Fruit fly (Drosophila melanogaster) whole organism, embryonic: ENCODE measurements around the gene CG13601.

ENCODE experiments used
- Adf1 ChIP-seq: fragments of 200-800 bp; sonication (Bioruptor generic); IDR thresholded peaks from 2 replicates; pipeline ENCODE4 v1.3.6; 2022; ENCODE audit warnings: missing biosample characterization, missing genetic modification characterization
- Antp ChIP-seq: fragments of 200-800 bp; sonication (Bioruptor generic); optimal IDR thresholded peaks from 3 replicates; lab custom pipeline; 2016; ENCODE audit warnings: missing biosample characterization, missing genetic modification characterization
- Atf6 ChIP-seq: fragments of 200-800 bp; sonication (Bioruptor generic); IDR thresholded peaks from 2 replicates; pipeline ENCODE4 v1.3.6; 2022; ENCODE audit warnings: missing biosample characterization, missing genetic modification characterization
- CG10366 ChIP-seq: fragments of 200-800 bp; sonication (Bioruptor generic); IDR thresholded peaks from 2 replicates; pipeline ENCODE4 v1.3.6; 2022; ENCODE audit warnings: missing biosample characterization, missing genetic modification characterization
- CG11247 ChIP-seq: fragments of 200-800 bp; sonication (Bioruptor generic); IDR thresholded peaks from 2 replicates; pipeline ENCODE4 v1.3.6; 2022; ENCODE audit warnings: missing biosample characterization, missing genetic modification characterization
- CG11695 ChIP-seq: fragments of 200-800 bp; sonication (Bioruptor generic); IDR thresholded peaks from 3 replicates; pipeline ENCODE4 v1.3.6; 2022; ENCODE audit warnings: missing biosample characterization, missing genetic modification characterization
- CG12744 ChIP-seq: fragments of 200-800 bp; sonication (Bioruptor generic); optimal IDR thresholded peaks from 2 replicates; lab custom pipeline; 2016; ENCODE audit warnings: missing biosample characterization, missing genetic modification characterization
- CG15269 ChIP-seq: fragments of 200-800 bp; sonication (Bioruptor generic); optimal IDR thresholded peaks from 2 replicates; lab custom pipeline; 2018; ENCODE audit warnings: missing biosample characterization, mild to moderate bottlenecking, missing genetic modification characterization, moderate library complexity
- CG15601 ChIP-seq: fragments of 200-800 bp; sonication (Bioruptor generic); optimal IDR thresholded peaks from 3 replicates; lab custom pipeline; 2019; ENCODE audit warnings: missing biosample characterization, mild to moderate bottlenecking, missing genetic modification characterization, moderate library complexity
- CG17186 ChIP-seq: fragments of 200-800 bp; sonication (Bioruptor generic); optimal IDR thresholded peaks from 3 replicates; lab custom pipeline; 2017; ENCODE audit warnings: missing biosample characterization, missing genetic modification reagents, missing genetic modification characterization
- CG17359 ChIP-seq: fragments of 200-800 bp; sonication (Bioruptor generic); optimal IDR thresholded peaks from 3 replicates; lab custom pipeline; 2018; ENCODE audit warnings: missing biosample characterization, mild to moderate bottlenecking, missing genetic modification characterization, moderate library complexity
- CG2129 ChIP-seq: fragments of 200-800 bp; sonication (Bioruptor generic); IDR thresholded peaks from 2 replicates; pipeline ENCODE4 v1.3.6; 2022; ENCODE audit warnings: missing biosample characterization, missing genetic modification characterization; ENCODE audit not compliant: partially characterized antibody
- CG32772 ChIP-seq: fragments of 200-800 bp; sonication (Bioruptor generic); IDR thresholded peaks from 2 replicates; pipeline ENCODE4 v1.3.6; 2022; ENCODE audit warnings: missing biosample characterization, missing genetic modification characterization
- CG4730 ChIP-seq: fragments of 200-800 bp; sonication (Bioruptor generic); IDR thresholded peaks from 2 replicates; pipeline ENCODE4 v1.3.6; 2022; ENCODE audit warnings: missing biosample characterization, missing genetic modification characterization
- CG6854 ChIP-seq: fragments of 200-800 bp; sonication (Bioruptor generic); optimal IDR thresholded peaks from 3 replicates; lab custom pipeline; 2017; ENCODE audit warnings: missing biosample characterization, mild to moderate bottlenecking, missing genetic modification characterization
- CG9797 ChIP-seq: fragments of 200-800 bp; sonication (Bioruptor generic); optimal IDR thresholded peaks from 3 replicates; lab custom pipeline; 2018; ENCODE audit warnings: missing biosample characterization, mild to moderate bottlenecking, missing genetic modification characterization
- CrebB ChIP-seq: fragments of 200-800 bp; sonication (Bioruptor generic); optimal IDR thresholded peaks from 3 replicates; lab custom pipeline; 2018; ENCODE audit warnings: missing biosample characterization, mild to moderate bottlenecking, missing genetic modification characterization
- Gug ChIP-seq: fragments of 200-800 bp; sonication (Bioruptor generic); IDR thresholded peaks from 4 replicates; pipeline ENCODE4 v1.3.6; 2022; ENCODE audit warnings: missing biosample characterization, missing genetic modification characterization
- H2.0 ChIP-seq: fragments of 200-800 bp; sonication (Bioruptor generic); IDR thresholded peaks from 2 replicates; pipeline ENCODE4 v1.3.6; 2022; ENCODE audit warnings: missing biosample characterization, missing genetic modification characterization
- HmgD ChIP-seq: fragments of 200-800 bp; sonication (Bioruptor generic); optimal IDR thresholded peaks from 3 replicates; lab custom pipeline; 2016; ENCODE audit warnings: missing biosample characterization, missing genetic modification characterization
- Max ChIP-seq: fragments of 200-800 bp; sonication (Bioruptor generic); optimal IDR thresholded peaks from 2 replicates; lab custom pipeline; 2016; ENCODE audit warnings: missing biosample characterization, mild to moderate bottlenecking, missing genetic modification characterization
- Mes4 ChIP-seq: fragments of 200-800 bp; sonication (Bioruptor generic); optimal IDR thresholded peaks from 2 replicates; lab custom pipeline; 2016; ENCODE audit warnings: missing biosample characterization, missing genetic modification characterization
- Nf-YA ChIP-seq: fragments of 200-800 bp; sonication (Bioruptor generic); IDR thresholded peaks from 2 replicates; pipeline ENCODE4 v1.3.6; 2022; ENCODE audit warnings: missing biosample characterization, missing genetic modification characterization
- Rfx ChIP-seq: fragments of 200-800 bp; sonication (Bioruptor generic); IDR thresholded peaks from 2 replicates; pipeline ENCODE4 v1.3.6; 2022; ENCODE audit warnings: missing biosample characterization, missing genetic modification characterization
- Side ChIP-seq: fragments of 200-800 bp; sonication (Bioruptor generic); optimal IDR thresholded peaks from 2 replicates; lab custom pipeline; 2016; ENCODE audit warnings: missing biosample characterization, missing genetic modification characterization
- YL-1 ChIP-seq: fragments of 200-800 bp; sonication (Bioruptor generic); optimal IDR thresholded peaks from 3 replicates; lab custom pipeline; 2017; ENCODE audit warnings: missing biosample characterization, mild to moderate bottlenecking, missing genetic modification characterization
- amos ChIP-seq: fragments of 200-800 bp; sonication (Bioruptor generic); IDR thresholded peaks from 2 replicates; pipeline ENCODE4 v1.3.6; 2022; ENCODE audit warnings: missing biosample characterization, missing genetic modification characterization; ENCODE audit not compliant: partially characterized antibody
- aop ChIP-seq: fragments of 200-800 bp; sonication (Bioruptor generic); IDR thresholded peaks from 2 replicates; pipeline ENCODE4 v1.3.6; 2022; ENCODE audit warnings: missing biosample characterization, missing genetic modification characterization
- ap ChIP-seq: fragments of 200-800 bp; sonication (Bioruptor generic); IDR thresholded peaks from 2 replicates; pipeline ENCODE4 v1.3.6; 2022; ENCODE audit warnings: missing biosample characterization, missing genetic modification characterization
- ase ChIP-seq: fragments of 200-800 bp; sonication (Bioruptor generic); IDR thresholded peaks from 3 replicates; pipeline ENCODE4 v1.3.6; 2022; ENCODE audit warnings: missing biosample characterization, missing genetic modification characterization
- cg ChIP-seq: fragments of 200-800 bp; sonication (Bioruptor generic); optimal IDR thresholded peaks from 3 replicates; lab custom pipeline; 2019; ENCODE audit warnings: missing biosample characterization, mild to moderate bottlenecking, missing genetic modification characterization, moderate library complexity
- chif ChIP-seq, 2 experiments: fragments of 200-800 bp; sonication (Bioruptor generic); optimal IDR thresholded peaks; 3 replicates each; lab custom pipeline; 2016; ENCODE audit warnings: missing biosample characterization in 2 of 2, missing genetic modification characterization in 2 of 2
- ci ChIP-seq: fragments of 200-800 bp; sonication (Bioruptor generic); IDR thresholded peaks from 3 replicates; pipeline ENCODE4 v1.3.6; 2022; ENCODE audit warnings: missing biosample characterization, missing genetic modification characterization
- ewg ChIP-seq: fragments of 200-800 bp; sonication (Bioruptor generic); optimal IDR thresholded peaks from 3 replicates; lab custom pipeline; 2017; ENCODE audit warnings: mild to moderate bottlenecking, missing biosample characterization, missing genetic modification reagents, missing genetic modification characterization
- hbn ChIP-seq: fragments of 200-800 bp; sonication (Bioruptor generic); IDR thresholded peaks from 2 replicates; pipeline ENCODE4 v1.3.6; 2022; ENCODE audit warnings: missing biosample characterization, missing genetic modification characterization; ENCODE audit not compliant: partially characterized antibody
- lola ChIP-seq, 3 experiments: fragments of >200 bp in 2 of 3; fragments of 200-800 bp in 1 of 3; sonication (Bioruptor generic) in 1 of 3; optimal IDR thresholded peaks; 2 replicates each; lab custom pipeline; 2017 to 2019; ENCODE audit warnings: missing biosample characterization in 3 of 3, missing genetic modification characterization in 3 of 3, mild to moderate bottlenecking in 1 of 3, moderate library complexity in 1 of 3
- pb ChIP-seq: fragments of 200-800 bp; sonication (Bioruptor generic); optimal IDR thresholded peaks from 3 replicates; lab custom pipeline; 2016; ENCODE audit warnings: missing biosample characterization, missing genetic modification characterization
- seq ChIP-seq: fragments of 200-800 bp; sonication (Bioruptor generic); IDR thresholded peaks from 2 replicates; pipeline ENCODE4 v1.3.6; 2022; ENCODE audit warnings: missing biosample characterization, missing genetic modification characterization
- shn ChIP-seq: fragments of 200-800 bp; sonication (Bioruptor generic); optimal IDR thresholded peaks from 3 replicates; lab custom pipeline; 2016; ENCODE audit warnings: missing biosample characterization, missing genetic modification characterization
- sima ChIP-seq: fragments of 200-800 bp; sonication (Bioruptor generic); optimal IDR thresholded peaks from 2 replicates; lab custom pipeline; 2016; ENCODE audit warnings: missing biosample characterization, missing genetic modification characterization
- so ChIP-seq: fragments of 200-800 bp; sonication (Bioruptor generic); IDR thresholded peaks from 3 replicates; pipeline ENCODE4 v1.3.6; 2022; ENCODE audit warnings: missing biosample characterization, missing genetic modification characterization
- tin ChIP-seq: fragments of 200-800 bp; sonication (Bioruptor generic); optimal IDR thresholded peaks from 3 replicates; lab custom pipeline; 2016; ENCODE audit warnings: missing biosample characterization, missing genetic modification characterization
- tll ChIP-seq, 2 experiments: fragments of 200-800 bp in 1 of 2; fragments of >200 bp in 1 of 2; sonication (Bioruptor generic) in 1 of 2; optimal IDR thresholded peaks; 2 replicates each; lab custom pipeline; 2017 to 2019; ENCODE audit warnings: missing biosample characterization in 2 of 2, missing genetic modification characterization in 2 of 2, mild to moderate bottlenecking in 1 of 2, moderate library complexity in 1 of 2
- twi ChIP-seq: fragments of 200-800 bp; optimal IDR thresholded peaks from 2 replicates; lab custom pipeline; 2019; ENCODE audit warnings: missing biosample characterization, mild to moderate bottlenecking, missing genetic modification characterization, moderate library complexity
- tx ChIP-seq: fragments of 200-800 bp; sonication (Bioruptor generic); optimal IDR thresholded peaks from 2 replicates; lab custom pipeline; 2016; ENCODE audit warnings: missing biosample characterization, missing genetic modification characterization
- vvl ChIP-seq: fragments of 200-800 bp; sonication (Bioruptor generic); IDR thresholded peaks from 2 replicates; pipeline ENCODE4 v1.3.6; 2022; ENCODE audit warnings: missing biosample characterization, missing genetic modification characterization
- wek ChIP-seq: fragments of 200-800 bp; sonication (Bioruptor generic); optimal IDR thresholded peaks from 3 replicates; lab custom pipeline; 2018; ENCODE audit warnings: missing biosample characterization, mild to moderate bottlenecking, missing genetic modification characterization, moderate library complexity
- zen ChIP-seq: fragments of 200-800 bp; sonication (Bioruptor generic); optimal IDR thresholded peaks from 3 replicates; lab custom pipeline; 2018; ENCODE audit warnings: missing biosample characterization, mild to moderate bottlenecking, missing genetic modification characterization, moderate library complexity
- zfh1 ChIP-seq: fragments of 200-800 bp; sonication (Bioruptor generic); IDR thresholded peaks from 3 replicates; pipeline ENCODE4 v1.3.6; 2022; ENCODE audit warnings: missing biosample characterization, missing genetic modification characterization

Gene CG13601

DNA sequence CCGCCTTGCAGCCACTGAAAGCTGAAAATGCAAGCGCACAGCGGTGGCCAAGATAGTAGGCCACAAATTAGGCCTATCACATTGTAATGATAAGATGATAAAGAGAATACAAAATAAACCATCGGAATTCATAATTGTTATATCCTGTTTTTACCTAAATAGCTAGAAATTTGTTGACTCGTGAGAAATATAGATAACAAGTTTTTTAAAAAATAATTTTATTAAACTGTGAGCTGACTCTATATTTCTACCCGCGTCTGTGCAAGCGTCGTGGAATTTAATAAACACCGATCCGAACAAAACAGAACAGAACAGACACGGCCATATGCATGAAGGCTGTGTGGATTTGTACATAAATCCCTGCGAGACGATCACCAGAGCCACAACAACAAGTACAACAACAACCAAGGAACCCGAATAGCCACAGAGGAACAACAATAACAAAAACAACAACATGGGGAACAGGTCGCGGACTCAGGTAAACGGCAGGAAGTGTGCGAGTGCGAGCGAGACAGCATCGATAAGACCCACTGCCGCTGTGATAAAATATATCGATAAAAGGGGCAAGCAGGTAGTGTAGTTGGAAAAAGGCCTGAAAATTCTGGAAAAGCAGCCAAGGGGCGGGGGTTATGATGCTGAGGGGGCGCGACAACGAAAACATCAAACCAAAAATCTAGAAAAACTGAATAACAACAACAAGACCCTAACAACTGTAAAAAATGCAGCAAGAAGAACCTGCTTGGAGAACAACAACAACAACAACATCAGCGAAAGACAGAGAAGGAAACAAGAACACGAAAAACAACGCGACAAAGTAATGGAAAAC lies 41.0 kb downstream of the CG13601 start (continued):
- TF ChIP-seq CG9797 (GFP tag; lab: Kevin White, UChicago) (peak; percentile 21), Max (GFP tag; lab: Kevin White, UChicago) (peak; percentile 81), CG2129 (no peak), Mes4 (GFP tag; lab: Kevin White, UChicago) (peak; percentile 79), Rfx (GFP tag; lab: Robert Waterston, UW) (peak; percentile 63), vvl (GFP tag; lab: Robert Waterston, UW) (peak; percentile 89), Nf-YA (peak; percentile 62), twi (tag; lab: Kevin White, UChicago) (peak; percentile 94), shn (GFP tag; lab: Kevin White, UChicago) (peak; percentile 51), ase (peak; percentile 78; the same call in 2 of the 3 replicates), ci (GFP tag; lab: Robert Waterston, UW) (peak; percentile 93), amos (no peak), tll (GFP tag; optimal IDR thresholded peaks at IDR 0.05; lab: Kevin White, UChicago) (peak in 1 of 2 experiments; percentile 30), CG32772 (GFP tag; lab: Robert Waterston, UW) (peak; percentile 79), wek (GFP tag; lab: Kevin White, UChicago) (peak; percentile 55), H2.0 (GFP tag; lab: Robert Waterston, UW) (no peak; the same call in none of the 2 replicates), pb (GFP tag; lab: Kevin White, UChicago) (peak; percentile 41), CG17186 (GFP tag; lab: Kevin White, UChicago) (peak; percentile 7), zfh1 (GFP tag; lab: Robert Waterston, UW) (peak; percentile 90), seq (no peak; the same call in 1 of the 2 replicates), HmgD (GFP tag; lab: Kevin White, UChicago) (no peak), so (GFP tag; lab: Robert Waterston, UW) (peak; percentile 81; the same call in 2 of the 3 replicates), CrebB (tag; lab: Kevin White, UChicago) (peak; percentile 60), Atf6 (GFP tag; lab: Robert Waterston, UW) (peak; percentile 76; the same call in 1 of the 2 replicates), chif (GFP tag; optimal IDR thresholded peaks at IDR 0.05; lab: Kevin White, UChicago) (peak; percentile 76 to 88), zen (tag; lab: Kevin White, UChicago) (peak; percentile 95), ewg (peak; percentile 67), CG17359 (tag; lab: Kevin White, UChicago) (peak; percentile 86), lola (GFP tag; optimal IDR thresholded peaks at IDR 0.05; lab: Kevin White, UChicago) (peak in 1 of 3 experiments; percentile 96), CG12744 (peak; percentile 70), CG4730 (peak; percentile 64), aop (GFP tag; lab: Robert Waterston, UW) (0 out of 2 replicates have a peak, but pooled peaks have one; percentile 2), CG15601 (tag; lab: Kevin White, UChicago) (peak; percentile 92), YL-1 (GFP tag; lab: Kevin White, UChicago) (peak; percentile 25), CG11695 (peak; percentile 84), tx (GFP tag; lab: Kevin White, UChicago) (peak; percentile 35), ap (peak; percentile 78), cg (GFP tag; lab: Kevin White, UChicago) (no peak), sima (GFP tag; lab: Kevin White, UChicago) (peak; percentile 9), CG15269 (tag; lab: Kevin White, UChicago) (peak; percentile 81), hbn (GFP tag; lab: Robert Waterston, UW) (no peak), CG6854 (GFP tag; lab: Kevin White, UChicago) (peak; percentile 31), CG11247 (GFP tag; lab: Robert Waterston, UW) (peak; percentile 56), Adf1 (GFP tag; lab: Robert Waterston, UW) (no peak), Antp (GFP tag; lab: Kevin White, UChicago) (peak; percentile 65), tin (peak; percentile 82), CG10366 (GFP tag; lab: Robert Waterston, UW) (peak; percentile 71), Gug (peak; percentile 52; the same call in 3 of the 4 replicates), Side (peak; percentile 80)
